Fruit fly (Drosophila melanogaster): ENCODE measurements at regions not wholly inside any gene's neighbourhood (a gene's known extent, or its start where the extent isn't known, plus 50 kb on each side); places are given as distances from the start of the nearest gene placed in this dataset.
A peak's percentile ranks its signal among the peaks of the same experiment; 100 is the strongest.

dm6 chr3L:10343992-10344435 is 68.6 kb upstream of the CG12362 start:
- no peak for TF ChIP-seq CG12769 (tag; optimal IDR thresholded peaks at IDR 0.05)
- TF ChIP-seq CG12391 (tag; optimal IDR thresholded peaks at IDR 0.05), result peak; percentile 86
- TF ChIP-seq CG14860 (GFP tag; IDR thresholded peaks at IDR 0.05; ENCODE audit: partially characterized antibody), result no peak
- no peak for TF ChIP-seq D19B (GFP tag; optimal IDR thresholded peaks at IDR 0.05)
- no peak for TF ChIP-seq bab2 (GFP tag; optimal IDR thresholded peaks at IDR 0.05)
- TF ChIP-seq fd96Cb (tag; optimal IDR thresholded peaks at IDR 0.05), result peak; percentile 69
- peak; percentile 12; the same call in 1 of the 3 replicates for TF ChIP-seq otp (GFP tag; IDR thresholded peaks at IDR 0.05)
- no peak for TF ChIP-seq pho (GFP tag; optimal IDR thresholded peaks at IDR 0.05)
- TF ChIP-seq CG5245 (GFP tag; optimal IDR thresholded peaks at IDR 0.05), result no peak
- TF ChIP-seq nau (GFP tag; optimal IDR thresholded peaks at IDR 0.05), result peak; percentile 45
- TF ChIP-seq sna (GFP tag; IDR thresholded peaks at IDR 0.05; ENCODE audit: partially characterized antibody), result no peak
- TF ChIP-seq CG7556 (GFP tag; optimal IDR thresholded peaks at IDR 0.05), result peak; percentile 66
- TF ChIP-seq HmgZ (tag; optimal IDR thresholded peaks at IDR 0.05), result no peak
- TF ChIP-seq ac (GFP tag; optimal IDR thresholded peaks at IDR 0.05), result no peak
- peak; percentile 75 for TF ChIP-seq Ptx1 (GFP tag; IDR thresholded peaks at IDR 0.05)
- TF ChIP-seq Med (GFP tag), result peak; percentile 36
- no peak for TF ChIP-seq luna (GFP tag; optimal IDR thresholded peaks at IDR 0.05)
- TF ChIP-seq CG3847 (GFP tag; IDR thresholded peaks at IDR 0.05), result no peak
- no peak for TF ChIP-seq CG10959 (GFP tag; IDR thresholded peaks at IDR 0.05)
- no peak for TF ChIP-seq tna (GFP tag; IDR thresholded peaks at IDR 0.05; ENCODE audit: partially characterized antibody)
- no peak for TF ChIP-seq ash1 (GFP tag; optimal IDR thresholded peaks at IDR 0.05)
- TF ChIP-seq tap (tag; optimal IDR thresholded peaks at IDR 0.05), result peak; percentile 69
- TF ChIP-seq NFAT (GFP tag; IDR thresholded peaks at IDR 0.05), result no peak
- TF ChIP-seq CG2199 (GFP tag; IDR thresholded peaks at IDR 0.05), result no peak
- peak; percentile 66 for TF ChIP-seq CG8388 (GFP tag; optimal IDR thresholded peaks at IDR 0.05)
- peak; percentile 63 for TF ChIP-seq Asciz (GFP tag; optimal IDR thresholded peaks at IDR 0.05)
- peak; percentile 64 for TF ChIP-seq Xbp1 (GFP tag; optimal IDR thresholded peaks at IDR 0.05)
- no peak for TF ChIP-seq CG3065 (GFP tag; optimal IDR thresholded peaks at IDR 0.05)
- TF ChIP-seq CG11093 (GFP tag; IDR thresholded peaks at IDR 0.05), result no peak
- peak; percentile 43 for TF ChIP-seq pros (GFP tag; optimal IDR thresholded peaks at IDR 0.05)
- TF ChIP-seq Kr (GFP tag; optimal IDR thresholded peaks at IDR 0.05), result peak; percentile 28
- TF ChIP-seq esg (GFP tag; conservative IDR thresholded peaks at IDR 0.05), result peak; percentile 44
- TF ChIP-seq NfI (GFP tag; optimal IDR thresholded peaks at IDR 0.05), result no peak
- TF ChIP-seq Ets65A (GFP tag), result peak; percentile 71
- TF ChIP-seq cad (GFP tag; optimal IDR thresholded peaks at IDR 0.05), result no peak
- TF ChIP-seq CG12299 (tag; optimal IDR thresholded peaks at IDR 0.05), result no peak
- TF ChIP-seq CG3163 (GFP tag; optimal IDR thresholded peaks at IDR 0.05), result no peak
- peak; percentile 18 for TF ChIP-seq ind (GFP tag; optimal IDR thresholded peaks at IDR 0.05)
- TF ChIP-seq Hey (tag; optimal IDR thresholded peaks at IDR 0.05), result no peak
- TF ChIP-seq CG4424 (GFP tag; optimal IDR thresholded peaks at IDR 0.05), result peak; percentile 74
- TF ChIP-seq Dad (GFP tag; optimal IDR thresholded peaks at IDR 0.05), result no peak
- TF ChIP-seq CG30403 (GFP tag; optimal IDR thresholded peaks at IDR 0.05), result peak; percentile 49
- TF ChIP-seq ap (GFP tag; IDR thresholded peaks at IDR 0.05), result no peak
- no peak for TF ChIP-seq B-H2 (GFP tag; optimal IDR thresholded peaks at IDR 0.05)
- no peak for TF ChIP-seq CG17612 (GFP tag; IDR thresholded peaks at IDR 0.05)
- TF ChIP-seq Dp (GFP tag; optimal IDR thresholded peaks at IDR 0.05), result no peak
- TF ChIP-seq Fer3 (tag; optimal IDR thresholded peaks at IDR 0.05), result peak; percentile 32
- peak; percentile 54 for TF ChIP-seq HLH3B (GFP tag; IDR thresholded peaks at IDR 0.05)
- peak in 1 of 3 experiments; percentile 4 for TF ChIP-seq Stat92E (GFP tag; optimal IDR thresholded peaks at IDR 0.05)
- TF ChIP-seq mirr (GFP tag; optimal IDR thresholded peaks at IDR 0.05), result no peak
- peak; percentile 67 for TF ChIP-seq sisA (GFP tag; IDR thresholded peaks at IDR 0.05)
